Worm (Caenorhabditis elegans): ENCODE data around the gene scl-2.

- TF ChIP-seq sea-2 (GFP tag; optimal IDR thresholded peaks at IDR 0.05) (no peak), ZK546.5 (tag; optimal IDR thresholded peaks at IDR 0.05) (no peak), nhr-43 (tag; optimal IDR thresholded peaks at IDR 0.05; ENCODE audit: poor library complexity, severe bottlenecking) (no peak), zag-1 (tag; optimal IDR thresholded peaks at IDR 0.05) (no peak), nhr-11 (tag; optimal IDR thresholded peaks at IDR 0.05) (no peak), lin-39 (tag; optimal IDR thresholded peaks at IDR 0.05) (no peak), lin-15B (tag; optimal IDR thresholded peaks at IDR 0.05) (no peak), snpc-4 (tag; optimal IDR thresholded peaks at IDR 0.05) (no peak), ceh-82 (tag; optimal IDR thresholded peaks at IDR 0.05) (no peak), pqm-1 (tag; optimal IDR thresholded peaks at IDR 0.05) (no peak), unc-62 (GFP tag; optimal IDR thresholded peaks at IDR 0.05) (no peak), fkh-2 (tag; optimal IDR thresholded peaks at IDR 0.05) (no peak)
These were observed 28.5 kb upstream of the scl-2 start for ce11 chrIV:13028746-13029673.

Data from whole organism, L3 larva.